Fruit fly (Drosophila melanogaster): ENCODE results near the gene abd-A.

abd-A gene

DNA sequence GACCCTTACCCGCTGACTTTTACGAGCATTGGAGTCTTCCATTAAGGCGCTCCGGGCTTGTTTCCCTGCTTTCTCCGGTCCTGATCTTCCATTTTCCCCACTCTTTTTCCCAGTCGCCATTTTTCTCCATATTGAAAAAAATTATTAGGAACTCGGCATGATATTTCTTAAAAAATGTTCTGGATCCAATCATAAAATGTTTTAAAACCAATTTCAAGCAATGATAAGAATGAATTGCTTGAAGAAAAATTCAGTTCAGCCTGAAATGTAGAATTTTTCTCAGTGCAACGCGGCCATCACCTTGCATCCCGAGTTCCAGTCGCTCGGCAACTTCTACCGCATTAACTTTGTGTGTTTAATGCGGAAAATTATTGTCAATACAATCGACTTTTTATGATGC is 31.4 kb upstream of the abd-A start:
- TF ChIP-seq dsf (GFP tag; optimal IDR thresholded peaks at IDR 0.05; ENCODE audit: borderline replicate concordance) (no peak), HLH106 (tag; optimal IDR thresholded peaks at IDR 0.05) (peak; percentile 21), foxo (GFP tag; optimal IDR thresholded peaks at IDR 0.05) (peak in 1 of 2 experiments; percentile 10)

DNA sequence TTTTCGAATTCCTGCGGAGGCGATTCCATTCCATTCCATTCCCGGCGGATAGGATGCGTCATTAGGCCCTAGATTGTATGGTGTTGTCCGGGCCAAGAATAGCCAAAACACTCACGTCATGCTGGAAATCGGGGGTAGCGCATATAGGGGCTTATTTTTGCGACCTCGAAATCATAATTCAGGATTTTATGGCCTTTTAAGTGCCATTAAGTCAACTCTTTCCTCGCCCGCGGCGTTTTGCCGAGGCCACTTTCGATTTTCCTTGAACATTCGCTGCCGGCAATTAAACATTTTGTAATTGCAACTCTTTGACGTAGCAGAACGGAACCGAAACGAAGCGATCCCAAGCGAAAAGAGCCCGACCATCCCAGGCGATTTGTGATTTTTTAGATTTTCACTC is 29.8 kb upstream of the abd-A start:
- TF ChIP-seq h (GFP tag; optimal IDR thresholded peaks at IDR 0.05) (no peak), Vsx2 (GFP tag; optimal IDR thresholded peaks at IDR 0.05; ENCODE audit: partially characterized antibody) (no peak), rgr (GFP tag; optimal IDR thresholded peaks at IDR 0.05) (no peak), Hnf4 (GFP tag; optimal IDR thresholded peaks at IDR 0.05) (no peak), lola (GFP tag; optimal IDR thresholded peaks at IDR 0.05) (no peak), sv (GFP tag; optimal IDR thresholded peaks at IDR 0.05) (no peak), HLH106 (tag; optimal IDR thresholded peaks at IDR 0.05) (no peak), Dfd (GFP tag; optimal IDR thresholded peaks at IDR 0.05) (no peak), Dif (GFP tag; optimal IDR thresholded peaks at IDR 0.05; ENCODE audit: partially characterized antibody) (no peak), fru (GFP tag; optimal IDR thresholded peaks at IDR 0.05) (no peak), pan (optimal IDR thresholded peaks at IDR 0.05) (no peak), dl (GFP tag; optimal IDR thresholded peaks at IDR 0.05; ENCODE audit: insufficient read depth in 1 of 2, partially characterized antibody in 2 of 2) (no peak), Abd-B (GFP tag; optimal IDR thresholded peaks at IDR 0.05) (no peak), Rel (GFP tag; optimal IDR thresholded peaks at IDR 0.05) (no peak), Rel (tag; optimal IDR thresholded peaks at IDR 0.05) (no peak), woc (GFP tag; optimal IDR thresholded peaks at IDR 0.05) (no peak)

DNA sequence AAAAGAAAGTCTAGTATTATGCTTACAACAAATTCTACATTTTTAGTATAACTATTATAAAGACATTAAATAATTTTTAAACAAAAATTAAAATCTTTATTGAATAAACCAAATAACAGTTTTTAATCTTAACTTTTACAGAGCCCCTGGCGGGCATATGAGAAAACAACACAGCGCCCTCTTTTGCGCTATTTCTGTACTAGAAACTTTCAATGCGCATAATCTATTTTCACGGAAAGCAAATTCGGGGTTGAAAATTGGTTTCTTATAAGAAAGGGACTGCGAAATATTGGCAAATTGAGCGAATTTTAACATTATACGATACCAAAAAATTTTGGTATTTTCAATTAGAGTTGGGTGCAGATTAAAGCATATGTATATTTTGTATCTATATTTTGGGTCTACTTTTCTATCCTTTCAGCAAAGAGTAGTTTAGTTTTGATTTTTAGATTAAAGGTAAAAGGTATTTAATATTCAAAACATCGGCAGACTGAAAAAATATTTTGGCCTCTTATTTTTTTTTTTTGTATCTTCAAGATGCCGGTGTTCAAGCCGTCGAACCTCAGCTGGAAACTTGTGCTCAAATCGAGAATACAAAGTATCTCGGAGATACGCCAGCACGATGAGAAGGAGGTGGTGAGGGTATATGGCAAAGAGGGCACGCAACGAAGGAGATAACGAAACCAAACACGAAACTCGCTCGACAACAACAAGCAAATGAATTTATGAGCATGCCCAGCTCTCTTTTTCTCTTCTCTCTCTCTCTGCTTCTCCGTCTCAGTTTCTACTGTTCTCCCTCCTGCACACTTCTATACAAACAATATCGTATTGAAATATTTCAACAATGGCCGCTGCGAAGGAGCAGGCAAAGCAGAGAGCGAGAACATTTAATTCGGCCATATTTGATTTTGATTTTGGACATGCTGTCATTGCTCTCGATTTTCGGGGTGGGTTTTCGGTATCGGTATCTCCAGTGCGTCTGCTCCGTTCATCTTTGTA is 27.5 kb upstream of the abd-A start:
- TF ChIP-seq dl (GFP tag; optimal IDR thresholded peaks at IDR 0.05; ENCODE audit: insufficient read depth in 1 of 2, partially characterized antibody in 2 of 2) (peak; percentile 10 to 33), Dif (GFP tag; optimal IDR thresholded peaks at IDR 0.05; ENCODE audit: partially characterized antibody) (peak; percentile 65), Vsx2 (GFP tag; optimal IDR thresholded peaks at IDR 0.05; ENCODE audit: partially characterized antibody) (peak; percentile 45), Hr83 (GFP tag; optimal IDR thresholded peaks at IDR 0.05; ENCODE audit: poor library complexity, severe bottlenecking) (no peak), psq (GFP tag; optimal IDR thresholded peaks at IDR 0.05) (peak; percentile 93)

DNA sequence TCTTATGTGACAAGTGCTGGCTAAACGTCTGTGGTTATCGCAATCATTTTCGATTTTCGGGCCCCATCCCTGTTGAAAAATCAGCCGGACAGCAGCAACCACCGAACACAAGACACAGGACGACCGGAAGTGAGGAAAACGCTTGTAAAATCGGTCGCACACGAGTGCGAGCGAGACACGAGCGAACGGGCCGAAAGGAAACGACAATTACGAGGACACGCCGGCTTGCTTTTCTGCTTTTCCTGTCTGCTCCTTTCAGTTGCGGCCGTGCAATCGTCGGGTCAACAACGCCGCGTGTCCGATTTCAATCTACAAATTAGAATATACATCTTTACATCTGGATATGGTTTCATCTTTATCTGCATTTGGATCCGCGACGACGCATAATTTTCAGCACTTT is 26.0 kb upstream of the abd-A start:
- no peak for TF ChIP-seq Abd-B (GFP tag; optimal IDR thresholded peaks at IDR 0.05)
- TF ChIP-seq fru (GFP tag; optimal IDR thresholded peaks at IDR 0.05), result no peak
- TF ChIP-seq Hr78 (GFP tag; optimal IDR thresholded peaks at IDR 0.05), result no peak
- no peak for TF ChIP-seq CG32264 (GFP tag; optimal IDR thresholded peaks at IDR 0.05)
- TF ChIP-seq psq (GFP tag; optimal IDR thresholded peaks at IDR 0.05), result no peak
- TF ChIP-seq woc (GFP tag; optimal IDR thresholded peaks at IDR 0.05), result no peak
- TF ChIP-seq Mio (GFP tag; optimal IDR thresholded peaks at IDR 0.05), result no peak
- no peak for TF ChIP-seq Dif (GFP tag; optimal IDR thresholded peaks at IDR 0.05; ENCODE audit: partially characterized antibody)
- no peak for TF ChIP-seq Sp1 (GFP tag; optimal IDR thresholded peaks at IDR 0.05)

- TF ChIP-seq Hr83 (GFP tag; optimal IDR thresholded peaks at IDR 0.05; ENCODE audit: poor library complexity, severe bottlenecking) (no peak), foxo (GFP tag; optimal IDR thresholded peaks at IDR 0.05) (no peak), Dfd (GFP tag; optimal IDR thresholded peaks at IDR 0.05) (no peak), CG9705 (GFP tag; optimal IDR thresholded peaks at IDR 0.05) (no peak), tai (GFP tag; optimal IDR thresholded peaks at IDR 0.05) (no peak), Dif (GFP tag; optimal IDR thresholded peaks at IDR 0.05; ENCODE audit: partially characterized antibody) (no peak), brk (GFP tag; optimal IDR thresholded peaks at IDR 0.05) (no peak), GATAd (GFP tag; optimal IDR thresholded peaks at IDR 0.05) (no peak), HLH106 (tag; optimal IDR thresholded peaks at IDR 0.05) (no peak), Myc (optimal IDR thresholded peaks at IDR 0.05) (no peak), h (GFP tag; optimal IDR thresholded peaks at IDR 0.05) (no peak), sv (GFP tag; optimal IDR thresholded peaks at IDR 0.05) (no peak)
Observed at dm6 chr3R:16854505-16854904, 24.7 kb upstream of the abd-A start.
